Fruit fly (Drosophila melanogaster) whole organism, embryonic: ENCODE data around the gene ppk24.

Experiments
- ATbp ChIP-seq: fragments of 200-800 bp; sonication (Bioruptor generic); optimal IDR thresholded peaks from 2 replicates; lab custom pipeline; 2017; ENCODE audit warnings: missing biosample characterization, mild to moderate bottlenecking, missing genetic modification characterization, missing genetic modification reagents
- Atf3 ChIP-seq: fragments of 200-800 bp; sonication (Bioruptor generic); optimal IDR thresholded peaks from 3 replicates; lab custom pipeline; 2016; ENCODE audit warnings: missing biosample characterization, missing genetic modification characterization
- CG10959 ChIP-seq: fragments of 200-800 bp; sonication (Bioruptor generic); IDR thresholded peaks from 2 replicates; pipeline ENCODE4 v1.3.6; 2022; ENCODE audit warnings: missing biosample characterization, missing genetic modification characterization
- CG1233 ChIP-seq: fragments of 200-800 bp; sonication (Bioruptor generic); optimal IDR thresholded peaks from 4 replicates; lab custom pipeline; 2018; ENCODE audit warnings: missing biosample characterization, mild to moderate bottlenecking, missing genetic modification characterization
- CG12744 ChIP-seq: fragments of 200-800 bp; sonication (Bioruptor generic); optimal IDR thresholded peaks from 2 replicates; lab custom pipeline; 2016; ENCODE audit warnings: missing biosample characterization, missing genetic modification characterization
- CG12769 ChIP-seq: fragments of 200-800 bp; sonication (Bioruptor generic); optimal IDR thresholded peaks from 2 replicates; lab custom pipeline; 2019; ENCODE audit warnings: missing biosample characterization, mild to moderate bottlenecking, missing genetic modification characterization, moderate library complexity
- CG13296 ChIP-seq: fragments of 200-800 bp; sonication (Bioruptor generic); optimal IDR thresholded peaks from 3 replicates; lab custom pipeline; 2018; ENCODE audit warnings: missing biosample characterization, mild to moderate bottlenecking, missing genetic modification characterization
- CG15269 ChIP-seq: fragments of 200-800 bp; sonication (Bioruptor generic); optimal IDR thresholded peaks from 2 replicates; lab custom pipeline; 2018; ENCODE audit warnings: missing biosample characterization, mild to moderate bottlenecking, missing genetic modification characterization, moderate library complexity
- CG15514 ChIP-seq: fragments of 200-800 bp; sonication (Bioruptor generic); optimal IDR thresholded peaks from 3 replicates; lab custom pipeline; 2017; ENCODE audit warnings: missing biosample characterization, missing genetic modification characterization, mild to moderate bottlenecking, moderate library complexity, missing genetic modification reagents
- CG15601 ChIP-seq: fragments of 200-800 bp; sonication (Bioruptor generic); optimal IDR thresholded peaks from 3 replicates; lab custom pipeline; 2019; ENCODE audit warnings: missing biosample characterization, mild to moderate bottlenecking, missing genetic modification characterization, moderate library complexity
- CG16815 ChIP-seq: fragments of 200-800 bp; sonication (Bioruptor generic); optimal IDR thresholded peaks from 3 replicates; lab custom pipeline; 2017; ENCODE audit warnings: missing biosample characterization, mild to moderate bottlenecking, missing genetic modification characterization
- CG2875 ChIP-seq: fragments of 200-800 bp; sonication (Bioruptor generic); optimal IDR thresholded peaks from 2 replicates; lab custom pipeline; 2017; ENCODE audit warnings: missing biosample characterization, mild to moderate bottlenecking, missing genetic modification characterization, missing genetic modification reagents
- CG3163 ChIP-seq: fragments of 200-800 bp; sonication (Bioruptor generic); optimal IDR thresholded peaks from 3 replicates; lab custom pipeline; 2016; ENCODE audit warnings: missing biosample characterization, missing genetic modification characterization
- CG3995 ChIP-seq: fragments of 200-800 bp; sonication (Bioruptor generic); optimal IDR thresholded peaks from 3 replicates; lab custom pipeline; 2016; ENCODE audit warnings: missing biosample characterization, missing genetic modification characterization
- CG4328 ChIP-seq: fragments of 200-800 bp; sonication (Bioruptor generic); optimal IDR thresholded peaks from 3 replicates; lab custom pipeline; 2017; ENCODE audit warnings: missing biosample characterization, missing genetic modification reagents, missing genetic modification characterization
- CG6175 ChIP-seq: fragments of 200-800 bp; sonication (Bioruptor generic); IDR thresholded peaks from 3 replicates; pipeline ENCODE4 v1.3.6; 2022; ENCODE audit warnings: missing biosample characterization, missing genetic modification characterization
- CG8281 ChIP-seq: fragments of 200-800 bp; sonication (Bioruptor generic); optimal IDR thresholded peaks from 2 replicates; lab custom pipeline; 2018; ENCODE audit warnings: missing biosample characterization, mild to moderate bottlenecking, missing genetic modification characterization, moderate library complexity
- CG8924 ChIP-seq: fragments of 200-800 bp; optimal IDR thresholded peaks from 3 replicates; lab custom pipeline; 2019; ENCODE audit warnings: missing biosample characterization, mild to moderate bottlenecking, missing genetic modification characterization, moderate library complexity
- CG9215 ChIP-seq: fragments of 200-800 bp; sonication (Bioruptor generic); IDR thresholded peaks from 2 replicates; pipeline ENCODE4 v1.3.6; 2022; ENCODE audit warnings: missing biosample characterization, missing genetic modification characterization
- CG9817 ChIP-seq: fragments of 200-800 bp; sonication (Bioruptor generic); optimal IDR thresholded peaks from 2 replicates; lab custom pipeline; 2018; ENCODE audit warnings: missing biosample characterization, mild to moderate bottlenecking, missing genetic modification characterization, moderate library complexity
- Dfd ChIP-seq, 2 experiments: fragments of >200 bp; optimal IDR thresholded peaks; 2 replicates each; lab custom pipeline; 2017; ENCODE audit warnings: missing biosample characterization in 2 of 2, missing genetic modification characterization in 2 of 2
- Doc2 ChIP-seq: fragments of 200-800 bp; sonication (Bioruptor generic); IDR thresholded peaks from 2 replicates; pipeline ENCODE4 v1.3.6; 2022; ENCODE audit warnings: missing biosample characterization, missing genetic modification characterization
- Ets65A ChIP-seq: fragments of 200-800 bp; sonication (Bioruptor generic); peaks from one replicate; lab custom pipeline; 2016; ENCODE audit warnings: missing biosample characterization, missing genetic modification characterization
- HHEX ChIP-seq: fragments of 200-800 bp; sonication (Bioruptor generic); optimal IDR thresholded peaks from 3 replicates; lab custom pipeline; 2017; ENCODE audit warnings: missing biosample characterization, mild to moderate bottlenecking, missing genetic modification characterization, missing genetic modification reagents
- Hand ChIP-seq: fragments of 200-800 bp; sonication (Bioruptor generic); optimal IDR thresholded peaks from 2 replicates; lab custom pipeline; 2017; ENCODE audit warnings: mild to moderate bottlenecking, missing biosample characterization, missing genetic modification reagents, missing genetic modification characterization
- Lim3 ChIP-seq: fragments of 200-800 bp; sonication (Bioruptor generic); IDR thresholded peaks from 2 replicates; pipeline ENCODE4 v1.3.6; 2022; ENCODE audit warnings: missing biosample characterization, missing genetic modification characterization
- Med ChIP-seq: fragments of 200-800 bp; sonication (Bioruptor generic); peaks from one replicate; lab custom pipeline; 2016; ENCODE audit warnings: missing biosample characterization, missing genetic modification characterization, mild to moderate bottlenecking, inconsistent platforms, moderate library complexity
- NC2β ChIP-seq: fragments of 200-800 bp; sonication (Bioruptor generic); optimal IDR thresholded peaks from 2 replicates; lab custom pipeline; 2016; ENCODE audit warnings: missing biosample characterization, missing genetic modification characterization
- Oli ChIP-seq: fragments of 200-800 bp; sonication (Bioruptor generic); optimal IDR thresholded peaks from 2 replicates; lab custom pipeline; 2018; ENCODE audit warnings: missing biosample characterization, mild to moderate bottlenecking, missing genetic modification characterization, moderate library complexity
- Pdp1 ChIP-seq, 2 experiments: fragments of 200-800 bp; sonication (Bioruptor generic); optimal IDR thresholded peaks; 3 replicates each; lab custom pipeline; 2016; ENCODE audit warnings: missing biosample characterization in 2 of 2, missing genetic modification characterization in 2 of 2, mild to moderate bottlenecking in 1 of 2, moderate library complexity in 1 of 2
- Ravus ChIP-seq: fragments of 200-800 bp; sonication (Bioruptor generic); IDR thresholded peaks from 2 replicates; pipeline ENCODE4 v1.3.6; 2022; ENCODE audit warnings: missing biosample characterization, missing genetic modification characterization
- chinmo ChIP-seq: fragments of 200-800 bp; sonication (Bioruptor generic); IDR thresholded peaks from 4 replicates; pipeline ENCODE4 v1.3.6; 2022; ENCODE audit warnings: missing biosample characterization, missing genetic modification characterization; ENCODE audit not compliant: partially characterized antibody
- chn ChIP-seq: fragments of 200-800 bp; sonication (Bioruptor generic); optimal IDR thresholded peaks from 2 replicates; lab custom pipeline; 2016; ENCODE audit warnings: missing biosample characterization, missing genetic modification characterization
- da ChIP-seq: fragments of 200-800 bp; sonication (Bioruptor generic); optimal IDR thresholded peaks from 2 replicates; lab custom pipeline; 2016; ENCODE audit warnings: missing biosample characterization, missing genetic modification characterization
- dmrt99B ChIP-seq: fragments of 200-800 bp; sonication (Bioruptor generic); optimal IDR thresholded peaks from 2 replicates; lab custom pipeline; 2018; ENCODE audit warnings: missing biosample characterization, mild to moderate bottlenecking, missing genetic modification characterization, moderate library complexity
- dpn ChIP-seq, 2 experiments: fragments of 200-800 bp; sonication (Bioruptor generic); optimal IDR thresholded peaks; 3 replicates each; lab custom pipeline; 2016; ENCODE audit warnings: missing biosample characterization in 2 of 2, missing genetic modification characterization in 2 of 2
- ewg ChIP-seq: fragments of 200-800 bp; sonication (Bioruptor generic); optimal IDR thresholded peaks from 3 replicates; lab custom pipeline; 2017; ENCODE audit warnings: mild to moderate bottlenecking, missing biosample characterization, missing genetic modification reagents, missing genetic modification characterization
- gem ChIP-seq: fragments of 200-800 bp; sonication (Bioruptor generic); optimal IDR thresholded peaks from 2 replicates; lab custom pipeline; 2019; ENCODE audit warnings: missing biosample characterization, mild to moderate bottlenecking, missing genetic modification characterization, moderate library complexity
- jumu ChIP-seq: fragments of 200-800 bp; sonication (Bioruptor generic); optimal IDR thresholded peaks from 3 replicates; lab custom pipeline; 2016; ENCODE audit warnings: missing biosample characterization, missing genetic modification characterization
- kni ChIP-seq: fragments of 200-800 bp; sonication (Bioruptor generic); optimal IDR thresholded peaks from 3 replicates; lab custom pipeline; 2017; ENCODE audit warnings: mild to moderate bottlenecking, missing biosample characterization, missing genetic modification reagents, missing genetic modification characterization
- maf-S ChIP-seq: fragments of 200-800 bp; sonication (Bioruptor generic); optimal IDR thresholded peaks from 2 replicates; lab custom pipeline; 2016; ENCODE audit warnings: missing biosample characterization, missing genetic modification characterization
- nmo ChIP-seq: fragments of 200-800 bp; sonication (Bioruptor generic); optimal IDR thresholded peaks from 2 replicates; lab custom pipeline; 2018; ENCODE audit warnings: missing biosample characterization, mild to moderate bottlenecking, missing genetic modification characterization, moderate library complexity
- pnt ChIP-seq: fragments of 200-800 bp; sonication (Bioruptor generic); optimal IDR thresholded peaks from 3 replicates; lab custom pipeline; 2016; ENCODE audit warnings: missing biosample characterization, missing genetic modification characterization
- pros ChIP-seq: fragments of 200-800 bp; sonication (Bioruptor generic); optimal IDR thresholded peaks from 3 replicates; lab custom pipeline; 2019; ENCODE audit warnings: missing biosample characterization, mild to moderate bottlenecking, missing genetic modification characterization, moderate library complexity
- scrt ChIP-seq: fragments of 200-800 bp; sonication (Bioruptor generic); optimal IDR thresholded peaks from 2 replicates; lab custom pipeline; 2018; ENCODE audit warnings: missing biosample characterization, mild to moderate bottlenecking, missing genetic modification characterization, moderate library complexity
- so ChIP-seq: fragments of 200-800 bp; sonication (Bioruptor generic); IDR thresholded peaks from 3 replicates; pipeline ENCODE4 v1.3.6; 2022; ENCODE audit warnings: missing biosample characterization, missing genetic modification characterization
- stc ChIP-seq: fragments of 200-800 bp; sonication (Bioruptor generic); IDR thresholded peaks from 2 replicates; pipeline ENCODE4 v1.3.6; 2022; ENCODE audit warnings: missing biosample characterization, missing genetic modification characterization
- ttk ChIP-seq: fragments of 200-800 bp; sonication (Bioruptor generic); IDR thresholded peaks from 2 replicates; pipeline ENCODE4 v2.1.2; 2022; ENCODE audit warnings: missing biosample characterization, missing genetic modification characterization

The ppk24 gene

DNA sequence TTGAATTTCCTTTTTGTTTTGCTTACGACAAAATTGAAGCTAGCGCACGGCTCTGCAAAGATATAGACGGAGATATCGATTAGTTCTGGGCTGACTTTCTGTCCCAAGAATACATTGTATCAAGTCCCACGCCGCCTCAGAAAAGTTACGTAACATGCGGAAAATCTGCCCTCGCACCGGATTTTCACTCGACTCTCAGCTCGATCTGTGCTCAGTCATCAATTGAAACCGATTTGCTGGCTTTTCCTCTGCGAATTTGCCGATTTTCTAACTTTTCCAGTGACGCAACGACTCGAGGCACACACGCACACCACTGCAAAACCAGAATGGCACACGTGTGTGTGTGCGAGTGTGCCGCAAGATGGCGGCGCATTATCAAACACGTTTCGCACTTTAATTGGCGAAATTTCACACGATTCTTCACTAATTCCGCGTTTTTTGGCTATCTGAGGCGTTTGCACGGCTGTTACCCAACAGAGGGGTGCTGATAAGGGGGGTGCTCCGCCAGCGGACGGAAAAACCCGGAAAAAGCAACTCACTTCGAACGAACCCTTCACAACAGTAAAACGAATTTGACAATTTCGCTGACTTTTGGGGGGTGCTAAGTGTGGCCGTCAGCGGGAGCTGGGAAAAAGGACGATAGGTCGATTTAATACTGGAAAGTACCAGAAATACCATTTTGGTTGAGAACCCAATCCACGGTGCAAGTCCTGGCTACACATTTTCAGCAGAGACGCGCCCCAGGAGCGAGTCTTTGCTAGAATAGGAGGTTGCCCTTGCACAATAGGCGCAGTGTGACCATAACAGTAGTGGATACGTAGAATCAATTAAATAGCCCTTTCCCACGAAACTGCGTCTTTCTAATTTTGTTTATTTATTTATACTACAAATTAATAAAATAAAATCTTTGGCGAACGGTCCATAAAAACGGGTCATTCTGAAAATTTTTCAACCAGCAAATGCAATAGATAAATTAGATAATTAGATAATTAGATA is 46.2 kb upstream of the ppk24 start, which contains the start of gene ATPsynC (continued):
- TF ChIP-seq nmo (GFP tag; lab: Kevin White, UChicago) (peak; percentile 65), CG12744 (GFP tag; lab: Kevin White, UChicago) (peak; percentile 7), CG3163 (GFP tag; lab: Kevin White, UChicago) (peak; percentile 27), CG15514 (GFP tag; lab: Kevin White, UChicago) (peak; percentile 94), CG15269 (tag; lab: Kevin White, UChicago) (peak; percentile 15), Lim3 (GFP tag; lab: Robert Waterston, UW) (no peak), Dfd (GFP tag; optimal IDR thresholded peaks at IDR 0.05; lab: Kevin White, UChicago) (peak in 1 of 2 experiments; percentile 67), ewg (GFP tag; lab: Kevin White, UChicago) (peak; percentile 51), stc (GFP tag; lab: Robert Waterston, UW) (no peak), CG13296 (peak; percentile 61), scrt (GFP tag; lab: Kevin White, UChicago) (peak; percentile 24), ATbp (no peak), CG6175 (GFP tag; lab: Robert Waterston, UW) (no peak), Atf3 (peak; percentile 22), chn (GFP tag; lab: Kevin White, UChicago) (peak; percentile 68), gem (tag; lab: Kevin White, UChicago) (peak; percentile 57), so (GFP tag; lab: Robert Waterston, UW) (no peak), CG1233 (peak; percentile 45), dmrt99B (tag; lab: Kevin White, UChicago) (no peak), CG8281 (no peak), CG3995 (peak; percentile 17), da (GFP tag; lab: Kevin White, UChicago) (no peak), ttk (GFP tag; lab: Robert Waterston, UW) (no peak), CG8924 (peak; percentile 48), Med (GFP tag; lab: Kevin White, UChicago) (peak; percentile 96), chinmo (no peak), CG9215 (GFP tag; lab: Robert Waterston, UW) (no peak), NC2β (GFP tag; lab: Kevin White, UChicago) (peak; percentile 69), pros (GFP tag; lab: Kevin White, UChicago) (peak; percentile 8), Doc2 (GFP tag; lab: Robert Waterston, UW) (no peak), kni (GFP tag; lab: Kevin White, UChicago) (peak; percentile 64), CG16815 (GFP tag; lab: Kevin White, UChicago) (peak; percentile 15), HHEX (GFP tag; lab: Kevin White, UChicago) (peak; percentile 20), maf-S (GFP tag; lab: Kevin White, UChicago) (peak; percentile 44), CG12769 (tag; lab: Kevin White, UChicago) (peak; percentile 63), pnt (no peak), CG2875 (no peak), jumu (GFP tag; lab: Kevin White, UChicago) (peak; percentile 36), dpn (GFP tag; optimal IDR thresholded peaks at IDR 0.05; lab: Kevin White, UChicago) (peak; percentile 36 to 52), Hand (GFP tag; lab: Kevin White, UChicago) (peak; percentile 62), Pdp1 (GFP tag; optimal IDR thresholded peaks at IDR 0.05; lab: Kevin White, UChicago) (peak in 1 of 2 experiments; percentile 98), CG4328 (peak; percentile 55), CG10959 (GFP tag; lab: Robert Waterston, UW) (no peak), Oli (tag; lab: Kevin White, UChicago) (no peak), Ravus (no peak), CG9817 (tag; lab: Kevin White, UChicago) (peak; percentile 38), Ets65A (GFP tag; lab: Kevin White, UChicago) (peak; percentile 69), CG15601 (tag; lab: Kevin White, UChicago) (peak; percentile 73)
